Worm (Caenorhabditis elegans) whole organism, young adult: ENCODE results near the gene Y97E10C.1.

Source experiments
- cebp-2 ChIP-seq: fragments of 200-800 bp; sonication (Bioruptor generic); IDR thresholded peaks from 2 replicates; pipeline ENCODE4 v1.3.6; 2022; ENCODE audit warnings: missing genetic modification characterization, missing compliant biosample characterization

The Y97E10C.1 gene

DNA sequence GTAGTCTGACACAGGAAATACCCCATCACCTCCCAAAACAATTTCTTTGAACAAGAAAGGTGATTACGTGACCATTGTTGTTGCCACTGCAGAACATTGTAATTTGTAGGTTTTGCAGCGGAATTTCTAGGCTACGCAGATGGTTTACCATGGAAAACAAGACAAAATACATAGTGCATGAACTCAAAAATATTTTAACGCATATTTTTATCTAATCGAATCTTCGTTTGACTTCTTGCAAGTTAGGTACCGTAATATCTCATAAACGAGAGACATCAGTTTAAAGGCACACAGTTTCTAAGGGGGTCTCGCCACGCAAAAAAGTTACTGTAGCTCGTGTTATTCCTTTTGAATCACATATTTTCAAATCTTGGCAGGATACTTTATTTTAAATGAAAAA lies 50.3 kb downstream of the Y97E10C.1 start (continued):
- TF ChIP-seq cebp-2 (GFP tag; lab: Robert Waterston, UW), result no peak
